Worm (Caenorhabditis elegans) whole organism, early embryonic: ENCODE measurements around the gene gnrr-7.

ENCODE experiments used
- B0310.2 ChIP-seq: sonication (generic microtip); optimal IDR thresholded peaks from 2 replicates; lab custom pipeline; 2016; ENCODE audit warnings: mild to moderate bottlenecking, missing genetic modification characterization, missing compliant biosample characterization
- aly-1 ChIP-seq: sonication (generic microtip); optimal IDR thresholded peaks from 2 replicates; lab custom pipeline; 2016; ENCODE audit warnings: missing genetic modification characterization, missing compliant biosample characterization
- ceh-13 ChIP-seq: fragments of 200-800 bp; sonication (Bioruptor generic); optimal IDR thresholded peaks from 2 replicates; lab custom pipeline; 2018; ENCODE audit warnings: mild to moderate bottlenecking, missing genetic modification characterization, missing compliant biosample characterization
- hmbx-1 ChIP-seq: sonication (generic microtip); optimal IDR thresholded peaks from 2 replicates; lab custom pipeline; 2016; ENCODE audit warnings: mild to moderate bottlenecking, missing genetic modification characterization, missing compliant biosample characterization
- tbx-37 ChIP-seq: fragments of 200-800 bp; sonication (Bioruptor generic); conservative IDR thresholded peaks from 2 replicates; pipeline ENCODE4 v1.3.6; 2022; ENCODE audit warnings: missing genetic modification reagents, missing genetic modification characterization, missing compliant biosample characterization

The gnrr-7 gene

ce11 chrX:11226595-11226994, 41.0 kb downstream of the gnrr-7 start, which contains the start of gene C34F6.12:
Gene C34F6.12 (minus strand): TSS chrX:11226695.
- no peak for TF ChIP-seq tbx-37 (GFP tag; lab: Robert Waterston, UW)
- no peak for TF ChIP-seq aly-1
- no peak for TF ChIP-seq B0310.2
- TF ChIP-seq hmbx-1 (tag; lab: Kevin White, UChicago), result no peak
- TF ChIP-seq ceh-13, result no peak
